Worm (Caenorhabditis elegans) whole organism, L4/young adult: ENCODE data around the gene fbxa-155.

Experiments
- W03F9.2 ChIP-seq: fragments of 150-350 bp; optimal IDR thresholded peaks from 2 replicates; lab custom pipeline; 2014; ENCODE audit warnings: missing biosample characterization, missing genetic modification characterization
- dao-5 ChIP-seq: sonication (generic microtip); optimal IDR thresholded peaks from 2 replicates; lab custom pipeline; 2016; ENCODE audit warnings: missing genotype, missing genetic modification characterization, moderate library complexity, missing compliant biosample characterization
- him-1 ChIP-seq: sonication (generic microtip); optimal IDR thresholded peaks from 2 replicates; lab custom pipeline; 2016; ENCODE audit warnings: missing genotype, missing genetic modification reagents, missing genetic modification characterization, missing compliant biosample characterization

fbxa-155 gene

ce11 chrIII:9988352-9988751, 21.7 kb downstream of the fbxa-155 start, which contains the start of gene C05B5.1:
Gene C05B5.1, minus strand, starts transcription at chrIII:9988452.
- TF ChIP-seq W03F9.2 (tag; lab: Kevin White, UChicago) (no peak), him-1 (tag; lab: Kevin White, UChicago) (no peak), dao-5 (tag; lab: Kevin White, UChicago) (no peak)

ce11 chrIII:9986827-9987429, 23.1 kb downstream of the fbxa-155 start, which contains the start of gene C05B5.12:
Gene C05B5.12, plus strand, starts transcription at chrIII:9987379.
- TF ChIP-seq him-1 (tag; lab: Kevin White, UChicago): no peak
- TF ChIP-seq dao-5 (tag; lab: Kevin White, UChicago): no peak
- TF ChIP-seq W03F9.2 (tag; lab: Kevin White, UChicago): no peak

- no peak for TF ChIP-seq dao-5 (tag; lab: Kevin White, UChicago)
- no peak for TF ChIP-seq him-1 (tag; lab: Kevin White, UChicago)
Measured at ce11 chrIII:9985542-9985941, 24.5 kb downstream of the fbxa-155 start.

ce11 chrIII:9984604-9985003, 25.4 kb downstream of the fbxa-155 start:
- TF ChIP-seq dao-5 (tag; lab: Kevin White, UChicago) (no peak), W03F9.2 (tag; lab: Kevin White, UChicago) (no peak), him-1 (tag; lab: Kevin White, UChicago) (no peak)

ce11 chrIII:9982119-9982642, 27.8 kb downstream of the fbxa-155 start:
- TF ChIP-seq him-1 (tag; lab: Kevin White, UChicago) (no peak), dao-5 (tag; lab: Kevin White, UChicago) (no peak), W03F9.2 (tag; lab: Kevin White, UChicago) (no peak)

ce11 chrIII:9973765-9974164, 36.3 kb downstream of the fbxa-155 start, which contains the start of gene R10E12.2:
Gene R10E12.2, minus strand, starts transcription at chrIII:9973865.
- TF ChIP-seq dao-5 (tag; lab: Kevin White, UChicago) (no peak), him-1 (tag; lab: Kevin White, UChicago) (no peak), W03F9.2 (tag; lab: Kevin White, UChicago) (no peak)

- TF ChIP-seq W03F9.2 (tag; lab: Kevin White, UChicago) (no peak), dao-5 (tag; lab: Kevin White, UChicago) (no peak), him-1 (tag; lab: Kevin White, UChicago) (no peak)
Measured at ce11 chrIII:9972192-9972811, 37.7 kb downstream of the fbxa-155 start.

- TF ChIP-seq W03F9.2 (tag; lab: Kevin White, UChicago) (no peak), dao-5 (tag; lab: Kevin White, UChicago) (no peak), him-1 (tag; lab: Kevin White, UChicago) (no peak)
Measured at ce11 chrIII:9969371-9969770, 40.6 kb downstream of the fbxa-155 start.

ce11 chrIII:9965444-9965843, 44.6 kb downstream of the fbxa-155 start:
- TF ChIP-seq W03F9.2 (tag; lab: Kevin White, UChicago) (no peak), dao-5 (tag; lab: Kevin White, UChicago) (no peak), him-1 (tag; lab: Kevin White, UChicago) (no peak)

- no peak for TF ChIP-seq dao-5 (tag; lab: Kevin White, UChicago)
- TF ChIP-seq him-1 (tag; lab: Kevin White, UChicago): no peak
- TF ChIP-seq W03F9.2 (tag; lab: Kevin White, UChicago): no peak
Measured at ce11 chrIII:9964416-9964815, 45.6 kb downstream of the fbxa-155 start.

ce11 chrIII:9963447-9963846, 46.6 kb downstream of the fbxa-155 start:
- TF ChIP-seq W03F9.2 (tag; lab: Kevin White, UChicago) (no peak), dao-5 (tag; lab: Kevin White, UChicago) (no peak), him-1 (tag; lab: Kevin White, UChicago) (no peak)
